Worm (Caenorhabditis elegans) whole organism, mixed stage, embryonic: ENCODE results near the gene Y45F10C.1.

Experiments
- blmp-1 ChIP-seq: fragments of 150-350 bp; optimal IDR thresholded peaks from 2 replicates; lab custom pipeline; 2014; ENCODE audit warnings: missing biosample characterization, missing genetic modification characterization
- ces-1 ChIP-seq: fragments of 150-350 bp; optimal IDR thresholded peaks from 2 replicates; lab custom pipeline; 2014; ENCODE audit warnings: missing biosample characterization, missing genetic modification reagents, missing genetic modification characterization
- flh-1 ChIP-seq: fragments of 200-800 bp; sonication (Bioruptor generic); optimal IDR thresholded peaks from 2 replicates; lab custom pipeline; 2018; ENCODE audit warnings: mild to moderate bottlenecking, missing genetic modification characterization, moderate library complexity, missing compliant biosample characterization
- lin-13 ChIP-seq: fragments of 150-350 bp; optimal IDR thresholded peaks from 2 replicates; lab custom pipeline; 2014; ENCODE audit warnings: missing biosample characterization, missing genetic modification characterization
- lsy-2 ChIP-seq: fragments of 150-350 bp; optimal IDR thresholded peaks from 2 replicates; lab custom pipeline; 2014; ENCODE audit warnings: missing biosample characterization, missing genetic modification characterization
- nhr-12 ChIP-seq: fragments of 150-350 bp; optimal IDR thresholded peaks from 2 replicates; lab custom pipeline; 2014; ENCODE audit warnings: missing biosample characterization, missing genetic modification characterization
- nhr-2 ChIP-seq: fragments of 150-350 bp; optimal IDR thresholded peaks from 2 replicates; lab custom pipeline; 2014; ENCODE audit warnings: missing biosample characterization, missing genetic modification characterization
- nhr-237 ChIP-seq: fragments of 150-350 bp; optimal IDR thresholded peaks from 2 replicates; lab custom pipeline; 2014; ENCODE audit warnings: missing biosample characterization, missing genetic modification characterization
- nhr-28 ChIP-seq: fragments of 150-350 bp; optimal IDR thresholded peaks from 2 replicates; lab custom pipeline; 2014; ENCODE audit warnings: missing biosample characterization, missing genetic modification characterization
- snpc-4 ChIP-seq: fragments of 150-350 bp; optimal IDR thresholded peaks from 2 replicates; lab custom pipeline; 2014; ENCODE audit warnings: missing biosample characterization, missing genetic modification characterization
- unc-62 ChIP-seq: fragments of 150-350 bp; optimal IDR thresholded peaks from 2 replicates; lab custom pipeline; 2014; ENCODE audit warnings: missing biosample characterization, missing genetic modification reagents, missing genetic modification characterization

ce11 chrIV:13693976-13694375 is 34.6 kb upstream of the Y45F10C.1 start:
- no peak for TF ChIP-seq nhr-237
- no peak for TF ChIP-seq blmp-1 (tag; lab: Kevin White, UChicago)
- TF ChIP-seq unc-62, result peak; percentile 98
- no peak for TF ChIP-seq flh-1 (GFP tag; lab: Kevin White, UChicago)
- TF ChIP-seq ces-1, result no peak
- TF ChIP-seq snpc-4 (tag; lab: Kevin White, UChicago), result no peak
- TF ChIP-seq nhr-12 (tag; lab: Kevin White, UChicago), result no peak
- no peak for TF ChIP-seq lin-13
- TF ChIP-seq nhr-2 (tag; lab: Kevin White, UChicago), result no peak
- TF ChIP-seq nhr-28 (tag; lab: Kevin White, UChicago), result no peak
- no peak for TF ChIP-seq lsy-2 (tag; lab: Kevin White, UChicago)
